Worm (Caenorhabditis elegans) whole organism, L2 larva: ENCODE measurements around the gene T28C6.10.

Source experiments
- ceh-82 ChIP-seq: fragments of 150-350 bp; optimal IDR thresholded peaks from 2 replicates; lab custom pipeline; 2014; ENCODE audit warnings: missing biosample characterization, missing genetic modification characterization
- elt-3 ChIP-seq: sonication (generic microtip); optimal IDR thresholded peaks from 2 replicates; lab custom pipeline; 2017; ENCODE audit warnings: missing biosample characterization, missing genetic modification characterization
- mab-5 ChIP-seq: fragments of 150-350 bp; optimal IDR thresholded peaks from 2 replicates; lab custom pipeline; 2014; ENCODE audit warnings: missing biosample characterization, missing genetic modification characterization
- mdl-1 ChIP-seq, 2 experiments: fragments of 150-350 bp in 1 of 2; sonication (generic microtip) in 1 of 2; optimal IDR thresholded peaks; 2 replicates each; lab custom pipeline; 2017; ENCODE audit warnings: missing biosample characterization in 2 of 2, missing genetic modification characterization in 2 of 2
- nhr-12 ChIP-seq: fragments of 150-350 bp; optimal IDR thresholded peaks from 2 replicates; lab custom pipeline; 2014; ENCODE audit warnings: missing biosample characterization, missing genetic modification characterization
- unc-55 ChIP-seq: fragments of 150-350 bp; sonication (generic microtip); optimal IDR thresholded peaks from 3 replicates; lab custom pipeline; 2014; ENCODE audit warnings: missing biosample characterization, missing genetic modification reagents, missing genetic modification characterization
- ztf-11 ChIP-seq: sonication (generic microtip); optimal IDR thresholded peaks from 2 replicates; lab custom pipeline; 2017; ENCODE audit warnings: missing biosample characterization, missing genetic modification characterization

DNA sequence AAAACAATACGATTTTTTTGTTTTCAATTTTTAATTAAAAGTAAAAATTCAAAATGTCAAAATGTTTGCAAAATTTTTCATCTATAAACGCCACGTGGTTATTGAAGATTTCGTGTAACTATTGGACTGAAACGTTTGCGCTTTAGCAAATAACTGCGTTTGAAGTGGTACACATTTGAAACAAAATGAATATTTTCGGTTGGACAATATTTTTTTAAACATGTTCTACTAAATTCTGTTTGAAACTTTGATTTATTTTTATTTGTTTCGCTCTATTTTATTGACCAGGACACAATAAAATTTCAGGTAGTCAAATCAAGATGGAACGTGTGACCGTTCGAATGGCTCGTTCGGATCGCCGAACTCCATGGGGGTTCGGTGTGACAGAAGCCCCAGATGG, 34.5 kb downstream of the T28C6.10 start, which contains the start of gene alp-1:
- TF ChIP-seq elt-3 (tag; lab: Kevin White, UChicago) (no peak), ceh-82 (tag; lab: Kevin White, UChicago) (no peak), unc-55 (GFP tag; lab: Kevin White, UChicago) (no peak), mab-5 (tag; lab: Kevin White, UChicago) (no peak), mdl-1 (tag; optimal IDR thresholded peaks at IDR 0.05; lab: Kevin White, UChicago) (no peak), ztf-11 (no peak), nhr-12 (tag; lab: Kevin White, UChicago) (no peak)
